Fruit fly (Drosophila melanogaster) whole organism, larva: ENCODE results near the gene fmt.
A peak's percentile ranks its signal among the peaks of the same experiment; 100 is the strongest.

Experiments
- noc ChIP-seq: fragments of 200-800 bp; sonication (Bioruptor generic); optimal IDR thresholded peaks from 3 replicates; lab custom pipeline; 2019; ENCODE audit warnings: missing biosample characterization, mild to moderate bottlenecking, missing genetic modification characterization, moderate library complexity

Gene fmt

DNA sequence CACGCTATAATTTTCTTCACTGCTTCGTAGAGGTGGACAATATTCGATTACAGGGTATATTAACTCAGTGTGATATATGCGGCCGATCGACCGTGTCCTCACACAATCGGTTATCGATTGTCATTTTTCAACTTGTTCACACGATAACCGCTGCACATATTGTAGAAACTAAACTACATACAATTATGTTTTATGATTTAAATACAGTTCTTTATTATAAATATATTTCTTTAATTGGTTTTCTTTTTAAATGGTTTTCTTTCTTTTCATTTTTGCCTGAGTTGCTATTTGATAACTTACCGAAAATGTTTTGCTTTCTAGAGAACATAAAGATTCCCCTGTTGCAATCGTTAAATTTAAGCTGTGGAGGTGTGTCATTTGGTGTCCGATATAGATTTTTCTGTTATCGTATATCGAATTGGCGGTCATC is at the start of gene fmt, which contains the start of gene CG7376:
TSS of gene fmt (minus strand) at position 55 of the 430 bp plus-strand sequence.
TSS of gene CG7376 (plus strand) at position 423 of the 430 bp plus-strand sequence.
- no peak for TF ChIP-seq noc (tag; lab: Kevin White, UChicago)

DNA sequence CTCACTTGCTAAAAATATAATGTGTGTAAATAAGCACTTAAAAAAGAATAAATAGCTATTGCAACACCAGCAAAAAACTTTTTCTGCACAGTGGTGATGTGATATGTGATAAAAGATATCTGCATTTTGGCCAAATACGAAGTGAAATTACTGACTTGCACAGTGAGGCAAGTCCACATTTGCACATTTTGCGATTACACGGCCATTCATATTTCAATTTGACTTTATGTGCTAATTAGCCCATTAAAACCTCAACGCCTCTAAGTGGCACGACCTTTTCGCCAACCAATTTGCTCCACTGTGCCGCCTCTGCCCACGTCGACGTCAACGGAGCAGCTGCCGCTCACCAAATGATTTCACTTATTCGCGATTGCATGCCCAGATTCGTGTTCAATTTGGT is 46.5 kb upstream of the fmt start, which contains the start of gene CG33946:
TSS of gene CG33946 (plus strand) at position 392 of the 400 bp plus-strand sequence.
- TF ChIP-seq noc (tag; lab: Kevin White, UChicago): no peak

DNA sequence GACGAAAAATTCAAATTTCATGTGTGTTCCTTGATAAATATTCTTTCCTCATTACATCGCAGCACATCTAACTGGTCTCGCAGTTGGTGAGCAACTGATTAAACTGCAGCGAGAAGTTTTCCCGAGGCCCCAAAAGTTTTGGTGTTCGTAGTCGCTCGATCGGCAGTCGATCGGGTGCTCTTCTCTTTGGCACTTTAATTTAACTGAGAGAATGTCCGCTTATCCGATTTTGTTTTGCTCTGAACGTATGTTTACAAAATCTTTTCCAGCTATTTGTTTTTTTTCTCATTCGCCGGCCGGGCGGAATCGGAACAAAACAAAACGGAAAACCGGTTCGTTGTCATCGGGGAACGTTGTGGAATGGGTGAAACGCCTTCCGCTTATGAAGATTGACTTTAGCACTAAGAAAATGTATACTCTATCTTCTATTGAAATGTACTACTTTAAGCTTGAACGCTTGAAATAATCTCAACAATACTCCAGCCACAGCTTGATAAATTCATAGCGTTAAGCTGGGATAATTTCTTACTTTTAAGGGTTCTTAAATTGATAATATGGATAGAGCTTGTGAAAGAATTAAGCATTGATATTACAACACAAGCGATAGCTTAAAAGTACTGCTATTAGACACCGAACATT is 45.0 kb upstream of the fmt start:
- TF ChIP-seq noc (tag; lab: Kevin White, UChicago): no peak

dm6 chr3L:6217806-6218205 is 44.1 kb upstream of the fmt start, which contains the start of gene LanA:
Gene LanA (minus strand): TSS chr3L:6218022.
- TF ChIP-seq noc (tag; lab: Kevin White, UChicago): no peak

- TF ChIP-seq noc (tag; lab: Kevin White, UChicago): no peak
Observed at dm6 chr3L:6217212-6217611, 43.5 kb upstream of the fmt start.

- no peak for TF ChIP-seq noc (tag; lab: Kevin White, UChicago)
Observed at dm6 chr3L:6216787-6217078, 43.1 kb upstream of the fmt start.

dm6 chr3L:6215976-6216786 is 42.5 kb upstream of the fmt start:
- no peak for TF ChIP-seq noc (tag; lab: Kevin White, UChicago)

- no peak for TF ChIP-seq noc (tag; lab: Kevin White, UChicago)
Observed at dm6 chr3L:6200173-6200572, 26.5 kb upstream of the fmt start, which contains the start of gene CG8219. Gene CG8219 (plus strand): TSS chr3L:6200473.

dm6 chr3L:6193556-6194114 is 20.0 kb upstream of the fmt start:
- TF ChIP-seq noc (tag; lab: Kevin White, UChicago): no peak

- TF ChIP-seq noc (tag; lab: Kevin White, UChicago): peak; percentile 80
Observed at dm6 chr3L:6192822-6193555, 19.3 kb upstream of the fmt start, which contains the start of the genes Sf3b6 and Tnpo. Gene Sf3b6 (minus strand): TSS chr3L:6193179. Gene Tnpo (plus strand): TSS chr3L:6193480.

- peak; percentile 33 for TF ChIP-seq noc (tag; lab: Kevin White, UChicago)
Observed at dm6 chr3L:6188995-6189927, 15.6 kb upstream of the fmt start, which contains the start of the genes D19A and CG7386. Gene D19A (minus strand): TSS chr3L:6189123. Gene CG7386 (plus strand): TSS chr3L:6189745.

- peak; percentile 72 for TF ChIP-seq noc (tag; lab: Kevin White, UChicago)
Observed at dm6 chr3L:6184884-6185438, 11.3 kb upstream of the fmt start, which contains the start of the genes D19B and CG43293. Gene D19B (minus strand): TSS chr3L:6184920. Gene CG43293 (plus strand): TSS chr3L:6185189.

- TF ChIP-seq noc (tag; lab: Kevin White, UChicago): no peak
Observed at dm6 chr3L:6181776-6182175, 8.1 kb upstream of the fmt start, which contains the start of gene CG10274. Gene CG10274 (minus strand): TSS chr3L:6181829.
